Worm (Caenorhabditis elegans) whole organism, dauer: ENCODE measurements around the gene ZC449.8.

Experiments
- unc-62 ChIP-seq: sonication (generic microtip); optimal IDR thresholded peaks from 2 replicates; lab custom pipeline; 2017; ENCODE audit warnings: missing biosample characterization, missing genetic modification reagents, missing genetic modification characterization

The ZC449.8 gene

ce11 chrX:5059163-5059562, 43.3 kb downstream of the ZC449.8 start, which contains the start of gene C24H10.4:
Gene C24H10.4 (minus strand): TSS chrX:5059263.
- no peak for TF ChIP-seq unc-62 (GFP tag; lab: Kevin White, UChicago)

- no peak for TF ChIP-seq unc-62 (GFP tag; lab: Kevin White, UChicago)
These were observed 44.9 kb downstream of the ZC449.8 start, which contains the start of gene C24H10.3 for ce11 chrX:5060756-5061155. Gene C24H10.3 (plus strand): TSS chrX:5061056.

DNA sequence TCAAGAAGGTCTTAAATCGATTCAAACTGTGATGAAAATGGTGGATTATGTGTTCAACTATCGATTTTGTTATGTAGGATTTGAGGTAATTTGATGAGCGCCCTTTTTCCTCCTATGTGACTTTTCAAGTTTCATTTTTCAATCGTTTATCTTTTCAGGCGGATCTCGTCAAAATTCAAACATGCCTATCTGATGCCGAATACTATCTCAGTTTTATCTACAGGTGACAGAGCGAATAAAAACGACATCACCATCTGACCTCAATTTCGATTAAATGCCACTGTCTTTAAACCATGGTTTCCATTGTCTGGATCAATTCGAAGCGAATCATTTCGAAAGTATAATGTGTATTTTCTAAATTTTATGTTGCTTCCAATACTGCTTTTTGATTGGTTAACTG, 45.9 kb downstream of the ZC449.8 start:
- TF ChIP-seq unc-62 (GFP tag; lab: Kevin White, UChicago): no peak

DNA sequence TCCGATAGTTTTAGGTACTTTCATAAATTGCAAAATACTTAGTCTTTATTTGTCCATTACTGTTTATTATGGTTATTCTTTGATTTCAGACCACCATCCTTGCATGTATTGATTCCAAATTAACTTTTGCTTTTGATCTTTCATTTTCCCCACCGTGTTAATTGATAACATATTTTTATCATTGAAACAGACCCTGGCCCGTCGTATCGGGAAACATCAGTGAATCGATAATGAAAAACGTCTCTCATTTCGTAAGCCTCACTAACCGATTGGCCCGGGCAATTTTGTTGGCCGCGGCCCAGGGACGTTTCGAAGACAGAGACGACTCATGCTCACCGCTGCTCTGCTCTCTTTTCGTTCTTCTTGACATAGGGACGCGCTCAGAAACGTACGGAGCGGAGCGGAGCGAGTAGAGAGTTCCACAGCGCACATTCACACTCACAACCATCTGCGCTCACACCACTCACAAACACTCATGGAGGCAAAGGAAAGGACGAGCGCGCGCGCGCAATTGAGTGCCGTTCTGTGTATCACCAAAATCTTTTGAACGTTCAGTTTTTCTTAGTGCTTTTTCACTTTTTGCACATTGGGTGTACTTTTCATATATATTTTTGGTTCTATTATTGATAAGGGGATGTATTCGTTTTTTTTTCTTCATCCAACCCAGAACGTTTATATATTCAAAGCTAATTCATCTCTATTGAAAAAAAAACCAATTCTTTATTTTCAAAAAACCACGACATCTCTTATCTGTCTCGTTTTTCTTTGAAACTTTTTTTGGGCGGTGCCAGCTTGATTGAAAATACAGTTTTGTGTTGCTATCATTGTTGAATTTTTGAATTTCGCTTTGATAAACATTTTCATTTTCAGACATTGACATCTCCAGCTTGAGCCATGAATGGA, 48.1 kb downstream of the ZC449.8 start, which contains the start of gene C24H10.2:
Gene C24H10.2, plus strand, starts transcription at position 853 of the 903 bp plus-strand sequence.
- no peak for TF ChIP-seq unc-62 (GFP tag; lab: Kevin White, UChicago)

ce11 chrX:5066570-5066969, 50.7 kb downstream of the ZC449.8 start:
- TF ChIP-seq unc-62 (GFP tag; lab: Kevin White, UChicago): no peak
